Worm (Caenorhabditis elegans): ENCODE results near the gene pek-1.

pek-1 gene

ce11 chrX:11383359-11383758 is 31.3 kb downstream of the pek-1 start:
- TF ChIP-seq aly-1 (tag; optimal IDR thresholded peaks at IDR 0.05) (no peak), pes-1 (GFP tag; IDR thresholded peaks at IDR 0.05) (no peak), flt-1 (GFP tag; IDR thresholded peaks at IDR 0.05) (no peak), ceh-13 (GFP tag; optimal IDR thresholded peaks at IDR 0.05) (no peak), hmbx-1 (tag; optimal IDR thresholded peaks at IDR 0.05) (no peak), tbx-11 (GFP tag; IDR thresholded peaks at IDR 0.05) (no peak), sea-1 (GFP tag; conservative IDR thresholded peaks at IDR 0.05) (no peak), tbx-37 (GFP tag; conservative IDR thresholded peaks at IDR 0.05) (no peak), scrt-1 (GFP tag; IDR thresholded peaks at IDR 0.05) (no peak), tra-4 (tag; optimal IDR thresholded peaks at IDR 0.05) (no peak), ceh-36 (tag; optimal IDR thresholded peaks at IDR 0.05) (no peak), hmg-4 (GFP tag; optimal IDR thresholded peaks at IDR 0.05) (no peak)

ce11 chrX:11379135-11379781 is 35.4 kb downstream of the pek-1 start:
- TF ChIP-seq F13C5.2 (tag; optimal IDR thresholded peaks at IDR 0.05) (no peak), hmg-4 (GFP tag; optimal IDR thresholded peaks at IDR 0.05) (peak; percentile 43), tbx-37 (GFP tag; conservative IDR thresholded peaks at IDR 0.05) (no peak), hnd-1 (tag; optimal IDR thresholded peaks at IDR 0.05) (no peak), scrt-1 (GFP tag; IDR thresholded peaks at IDR 0.05) (no peak)

ce11 chrX:11377370-11377769 is 37.3 kb downstream of the pek-1 start, which contains the start of gene tni-1:
Gene tni-1, minus strand, starts transcription at chrX:11377470.
- TF ChIP-seq tbx-37 (GFP tag; conservative IDR thresholded peaks at IDR 0.05): no peak

ce11 chrX:11375509-11375908 is 39.2 kb downstream of the pek-1 start, which contains the start of gene F42E11.3:
Gene F42E11.3, minus strand, starts transcription at chrX:11375609.
- TF ChIP-seq ama-1 (optimal IDR thresholded peaks at IDR 0.05) (no peak), tra-4 (tag; optimal IDR thresholded peaks at IDR 0.05) (no peak), scrt-1 (GFP tag; IDR thresholded peaks at IDR 0.05) (no peak), F13C5.2 (tag; optimal IDR thresholded peaks at IDR 0.05) (no peak), aly-1 (tag; optimal IDR thresholded peaks at IDR 0.05) (no peak), hmbx-1 (tag; optimal IDR thresholded peaks at IDR 0.05) (no peak), hmg-4 (GFP tag; optimal IDR thresholded peaks at IDR 0.05) (no peak), tbx-11 (GFP tag; IDR thresholded peaks at IDR 0.05) (no peak), tbx-37 (GFP tag; conservative IDR thresholded peaks at IDR 0.05) (no peak), ceh-13 (GFP tag; optimal IDR thresholded peaks at IDR 0.05) (no peak), hnd-1 (tag; optimal IDR thresholded peaks at IDR 0.05) (no peak), pes-1 (GFP tag; IDR thresholded peaks at IDR 0.05) (no peak), sea-1 (GFP tag; conservative IDR thresholded peaks at IDR 0.05) (no peak), ets-7 (tag; optimal IDR thresholded peaks at IDR 0.05) (no peak), ceh-36 (tag; optimal IDR thresholded peaks at IDR 0.05) (no peak), flt-1 (GFP tag; IDR thresholded peaks at IDR 0.05) (no peak), B0310.2 (tag; optimal IDR thresholded peaks at IDR 0.05) (no peak)

ce11 chrX:11370090-11370489 is 44.6 kb downstream of the pek-1 start:
- TF ChIP-seq aly-1 (tag; optimal IDR thresholded peaks at IDR 0.05): no peak
- TF ChIP-seq ama-1 (optimal IDR thresholded peaks at IDR 0.05): no peak
- no peak for TF ChIP-seq tra-4 (tag; optimal IDR thresholded peaks at IDR 0.05)
- no peak for TF ChIP-seq ets-7 (tag; optimal IDR thresholded peaks at IDR 0.05)
- no peak for TF ChIP-seq tbx-37 (GFP tag; conservative IDR thresholded peaks at IDR 0.05)
- TF ChIP-seq pes-1 (GFP tag; IDR thresholded peaks at IDR 0.05): no peak
- no peak for TF ChIP-seq hmbx-1 (tag; optimal IDR thresholded peaks at IDR 0.05)
- no peak for TF ChIP-seq tbx-11 (GFP tag; IDR thresholded peaks at IDR 0.05)
- no peak for TF ChIP-seq sea-1 (GFP tag; conservative IDR thresholded peaks at IDR 0.05)
- TF ChIP-seq ceh-13 (GFP tag; optimal IDR thresholded peaks at IDR 0.05): no peak

- TF ChIP-seq ceh-13 (GFP tag; optimal IDR thresholded peaks at IDR 0.05) (no peak), hmg-4 (GFP tag; optimal IDR thresholded peaks at IDR 0.05) (peak; percentile 29)
Observed at ce11 chrX:11368845-11369244, 45.8 kb downstream of the pek-1 start.

ce11 chrX:11368417-11368816 is 46.3 kb downstream of the pek-1 start, which contains the start of gene ttyh-1:
Gene ttyh-1, plus strand, starts transcription at chrX:11368717.
- no peak for TF ChIP-seq F13C5.2 (tag; optimal IDR thresholded peaks at IDR 0.05)
- TF ChIP-seq ets-7 (tag; optimal IDR thresholded peaks at IDR 0.05): no peak
- TF ChIP-seq scrt-1 (GFP tag; IDR thresholded peaks at IDR 0.05): no peak
- TF ChIP-seq aly-1 (tag; optimal IDR thresholded peaks at IDR 0.05): no peak
- TF ChIP-seq ceh-13 (GFP tag; optimal IDR thresholded peaks at IDR 0.05): no peak
- TF ChIP-seq hmg-4 (GFP tag; optimal IDR thresholded peaks at IDR 0.05): no peak
- no peak for TF ChIP-seq ama-1 (optimal IDR thresholded peaks at IDR 0.05)
- TF ChIP-seq hmbx-1 (tag; optimal IDR thresholded peaks at IDR 0.05): no peak
- TF ChIP-seq tbx-11 (GFP tag; IDR thresholded peaks at IDR 0.05): no peak
- TF ChIP-seq B0310.2 (tag; optimal IDR thresholded peaks at IDR 0.05): no peak
- TF ChIP-seq tbx-37 (GFP tag; conservative IDR thresholded peaks at IDR 0.05): no peak
- TF ChIP-seq ceh-36 (tag; optimal IDR thresholded peaks at IDR 0.05): no peak
- no peak for TF ChIP-seq hnd-1 (tag; optimal IDR thresholded peaks at IDR 0.05)
- TF ChIP-seq pes-1 (GFP tag; IDR thresholded peaks at IDR 0.05): no peak
- no peak for TF ChIP-seq sea-1 (GFP tag; conservative IDR thresholded peaks at IDR 0.05)
- TF ChIP-seq flt-1 (GFP tag; IDR thresholded peaks at IDR 0.05): no peak
- no peak for TF ChIP-seq tra-4 (tag; optimal IDR thresholded peaks at IDR 0.05)

- no peak for TF ChIP-seq sea-1 (GFP tag; conservative IDR thresholded peaks at IDR 0.05)
- TF ChIP-seq pes-1 (GFP tag; IDR thresholded peaks at IDR 0.05): no peak
- no peak for TF ChIP-seq tra-4 (tag; optimal IDR thresholded peaks at IDR 0.05)
- TF ChIP-seq flt-1 (GFP tag; IDR thresholded peaks at IDR 0.05): no peak
- TF ChIP-seq tbx-11 (GFP tag; IDR thresholded peaks at IDR 0.05): no peak
- TF ChIP-seq hmg-4 (GFP tag; optimal IDR thresholded peaks at IDR 0.05): no peak
- TF ChIP-seq ets-7 (tag; optimal IDR thresholded peaks at IDR 0.05): no peak
- TF ChIP-seq tbx-37 (GFP tag; conservative IDR thresholded peaks at IDR 0.05): no peak
- TF ChIP-seq ceh-13 (GFP tag; optimal IDR thresholded peaks at IDR 0.05): no peak
- no peak for TF ChIP-seq ceh-36 (tag; optimal IDR thresholded peaks at IDR 0.05)
- no peak for TF ChIP-seq hmbx-1 (tag; optimal IDR thresholded peaks at IDR 0.05)
- no peak for TF ChIP-seq B0310.2 (tag; optimal IDR thresholded peaks at IDR 0.05)
- TF ChIP-seq F13C5.2 (tag; optimal IDR thresholded peaks at IDR 0.05): no peak
Observed at ce11 chrX:11367640-11368039, 47.0 kb downstream of the pek-1 start.

Measured in whole organism, early embryonic.